Worm (Caenorhabditis elegans) whole organism, young adult: ENCODE results near the gene F35D2.3.

Experiments
- B0261.1 ChIP-seq: sonication (generic microtip); optimal IDR thresholded peaks from 2 replicates; lab custom pipeline; 2016; ENCODE audit warnings: mild to moderate bottlenecking, missing genetic modification characterization, moderate library complexity, missing compliant biosample characterization
- F23B12.7 ChIP-seq: sonication (generic microtip); optimal IDR thresholded peaks from 2 replicates; lab custom pipeline; 2017; ENCODE audit warnings: missing genetic modification characterization, mild to moderate bottlenecking, missing compliant biosample characterization, antibody characterized with exemption, moderate library complexity; ENCODE audit not compliant: insufficient read depth
- F52B5.7 ChIP-seq: sonication (generic microtip); optimal IDR thresholded peaks from 2 replicates; lab custom pipeline; 2016; ENCODE audit warnings: mild to moderate bottlenecking, missing genetic modification characterization, missing compliant biosample characterization
- K11D2.4 ChIP-seq: fragments of 200-800 bp; sonication (Bioruptor generic); IDR thresholded peaks from 2 replicates; pipeline ENCODE4 v1.3.6; 2022; ENCODE audit warnings: missing genetic modification reagents, missing genetic modification characterization, missing compliant biosample characterization
- K12H6.12 ChIP-seq: fragments of 200-800 bp; sonication (Bioruptor generic); optimal IDR thresholded peaks from 2 replicates; lab custom pipeline; 2018; ENCODE audit warnings: mild to moderate bottlenecking, missing genetic modification characterization, missing compliant biosample characterization
- ama-1 ChIP-seq, 3 experiments: fragments of 150-350 bp in 1 of 3; sonication (generic microtip) in 2 of 3; optimal IDR thresholded peaks; 2 replicates each; lab custom pipeline; 2014 to 2018; ENCODE audit warnings: missing biosample characterization in 2 of 3, missing genetic modification characterization in 2 of 3, missing genetic modification reagents in 2 of 3
- mel-28 ChIP-seq: sonication (generic microtip); optimal IDR thresholded peaks from 2 replicates; lab custom pipeline; 2016; ENCODE audit warnings: borderline replicate concordance, mild to moderate bottlenecking, missing genetic modification characterization, missing compliant biosample characterization
- nhr-179 ChIP-seq: sonication (generic microtip); optimal IDR thresholded peaks from 2 replicates; lab custom pipeline; 2016; ENCODE audit warnings: mild to moderate bottlenecking, missing genetic modification characterization, missing compliant biosample characterization
- nhr-90 ChIP-seq: sonication (generic microtip); optimal IDR thresholded peaks from 2 replicates; lab custom pipeline; 2016; ENCODE audit warnings: missing genotype, mild to moderate bottlenecking, missing genetic modification characterization, missing compliant biosample characterization
- sea-2 ChIP-seq: fragments of 200-800 bp; sonication (Bioruptor generic); IDR thresholded peaks from 2 replicates; pipeline ENCODE4 v1.3.6; 2022; ENCODE audit warnings: missing genetic modification characterization, missing compliant biosample characterization
- snpc-4 ChIP-seq, 5 experiments: fragments of 150-350 bp in 1 of 5; sonication (generic microtip) in 4 of 5; optimal IDR thresholded peaks; 2 replicates each; lab custom pipeline; 2014 to 2018; ENCODE audit warnings: missing genetic modification characterization in 5 of 5, missing biosample characterization in 3 of 5, antibody characterized with exemption in 2 of 5, mild to moderate bottlenecking in 2 of 5, missing compliant biosample characterization in 2 of 5, missing genotype in 2 of 5, moderate library complexity in 2 of 5, missing genetic modification reagents in 1 of 5
- unc-62 ChIP-seq: fragments of 150-350 bp; optimal IDR thresholded peaks from 2 replicates; lab custom pipeline; 2014; ENCODE audit warnings: missing biosample characterization, missing genetic modification reagents, missing genetic modification characterization
- zfh-2 ChIP-seq: fragments of 200-800 bp; sonication (Bioruptor generic); conservative IDR thresholded peaks from 2 replicates; pipeline ENCODE4 v1.3.6; 2022; ENCODE audit warnings: missing genetic modification reagents, missing genetic modification characterization, missing compliant biosample characterization

ce11 chrII:7548044-7548443 lies 22.4 kb upstream of the F35D2.3 start, which contains the start of gene fbxa-224:
- TF ChIP-seq F52B5.7 (tag; lab: Kevin White, UChicago): no peak
- TF ChIP-seq ama-1 (optimal IDR thresholded peaks at IDR 0.05; lab: Kevin White, UChicago): no peak
- TF ChIP-seq ama-1 (GFP tag; optimal IDR thresholded peaks at IDR 0.05; lab: Kevin White, UChicago): no peak
- TF ChIP-seq snpc-4 (GFP tag; optimal IDR thresholded peaks at IDR 0.05; lab: Kevin White, UChicago): no peak
- no peak for TF ChIP-seq snpc-4 (tag; optimal IDR thresholded peaks at IDR 0.05; lab: Kevin White, UChicago)
- TF ChIP-seq zfh-2 (GFP tag; lab: Robert Waterston, UW): no peak
- TF ChIP-seq unc-62: no peak
- TF ChIP-seq sea-2 (GFP tag; lab: Robert Waterston, UW): no peak
- no peak for TF ChIP-seq K12H6.12 (tag; lab: Kevin White, UChicago)
- no peak for TF ChIP-seq nhr-179
- TF ChIP-seq K11D2.4: no peak
- no peak for TF ChIP-seq mel-28 (tag; lab: Kevin White, UChicago)
- TF ChIP-seq B0261.1 (tag; lab: Kevin White, UChicago): no peak
- no peak for TF ChIP-seq F23B12.7 (tag; lab: Kevin White, UChicago)
- no peak for TF ChIP-seq nhr-90 (tag; lab: Kevin White, UChicago)
